Worm (Caenorhabditis elegans) whole organism, L3 larva: ENCODE measurements around the gene C24A3.2.

Experiments
- aly-2 ChIP-seq: fragments of 150-350 bp; optimal IDR thresholded peaks from 2 replicates; lab custom pipeline; 2014; ENCODE audit warnings: missing biosample characterization, missing genetic modification characterization
- ceh-82 ChIP-seq: fragments of 150-350 bp; optimal IDR thresholded peaks from 2 replicates; lab custom pipeline; 2014; ENCODE audit warnings: missing biosample characterization, missing genetic modification characterization
- ceh-9 ChIP-seq: sonication (generic microtip); optimal IDR thresholded peaks from 2 replicates; lab custom pipeline; 2018; ENCODE audit warnings: missing biosample characterization, missing genetic modification characterization
- daf-12 ChIP-seq: fragments of 150-350 bp; optimal IDR thresholded peaks from 2 replicates; lab custom pipeline; 2014; ENCODE audit warnings: missing biosample characterization, missing genetic modification reagents, missing genetic modification characterization
- egl-5 ChIP-seq: fragments of 150-350 bp; optimal IDR thresholded peaks from 2 replicates; lab custom pipeline; 2017; ENCODE audit warnings: missing biosample characterization, missing genetic modification reagents, missing genetic modification characterization, inconsistent platforms
- elt-1 ChIP-seq: fragments of 150-350 bp; optimal IDR thresholded peaks from 2 replicates; lab custom pipeline; 2014; ENCODE audit warnings: missing biosample characterization, missing genetic modification characterization
- elt-2 ChIP-seq: sonication (generic microtip); optimal IDR thresholded peaks from 2 replicates; lab custom pipeline; 2016; ENCODE audit warnings: missing genetic modification reagents, mild to moderate bottlenecking, missing genetic modification characterization, missing compliant biosample characterization
- elt-3 ChIP-seq, 3 experiments: fragments of 150-350 bp in 1 of 3; sonication (generic microtip) in 2 of 3; optimal IDR thresholded peaks; 2 replicates in 2 of 3; 4 replicates in 1 of 3; lab custom pipeline; 2014 to 2017; ENCODE audit warnings: missing biosample characterization in 3 of 3, missing genetic modification characterization in 3 of 3
- eor-1 ChIP-seq, 2 experiments: fragments of 150-350 bp; optimal IDR thresholded peaks; 2 replicates each; lab custom pipeline; 2014 to 2018; ENCODE audit warnings: missing biosample characterization in 2 of 2, missing genetic modification characterization in 2 of 2
- fkh-10 ChIP-seq: sonication (generic microtip); optimal IDR thresholded peaks from 2 replicates; lab custom pipeline; 2017; ENCODE audit warnings: missing biosample characterization, missing genetic modification reagents, missing genetic modification characterization
- fkh-2 ChIP-seq: fragments of 150-350 bp; optimal IDR thresholded peaks from 2 replicates; lab custom pipeline; 2014; ENCODE audit warnings: missing biosample characterization, missing genetic modification reagents, missing genetic modification characterization
- hmg-11 ChIP-seq: sonication (generic microtip); optimal IDR thresholded peaks from 2 replicates; lab custom pipeline; 2016; ENCODE audit warnings: missing genetic modification characterization, missing compliant biosample characterization
- jun-1 ChIP-seq: fragments of 150-350 bp; optimal IDR thresholded peaks from 2 replicates; lab custom pipeline; 2014; ENCODE audit warnings: missing biosample characterization, missing genetic modification reagents, missing genetic modification characterization
- lin-15B ChIP-seq: fragments of 150-350 bp; optimal IDR thresholded peaks from 2 replicates; lab custom pipeline; 2014; ENCODE audit warnings: missing biosample characterization, missing genetic modification characterization
- lin-39 ChIP-seq: fragments of 150-350 bp; optimal IDR thresholded peaks from 2 replicates; lab custom pipeline; 2018; ENCODE audit warnings: missing biosample characterization, missing genetic modification reagents, missing genetic modification characterization
- lsy-12 ChIP-seq: sonication (generic microtip); optimal IDR thresholded peaks from 2 replicates; lab custom pipeline; 2016; ENCODE audit warnings: mild to moderate bottlenecking, missing genetic modification characterization, missing compliant biosample characterization
- mdl-1 ChIP-seq: fragments of 150-350 bp; optimal IDR thresholded peaks from 2 replicates; lab custom pipeline; 2014; ENCODE audit warnings: missing biosample characterization, missing genetic modification characterization
- nhr-12 ChIP-seq: fragments of 150-350 bp; optimal IDR thresholded peaks from 2 replicates; lab custom pipeline; 2014; ENCODE audit warnings: missing biosample characterization, missing genetic modification characterization
- nhr-23 ChIP-seq: fragments of 150-350 bp; optimal IDR thresholded peaks from 2 replicates; lab custom pipeline; 2014; ENCODE audit warnings: missing biosample characterization, missing genetic modification reagents, missing genetic modification characterization
- nhr-237 ChIP-seq: fragments of 150-350 bp; optimal IDR thresholded peaks from 2 replicates; lab custom pipeline; 2014; ENCODE audit warnings: missing biosample characterization, missing genetic modification characterization
- nhr-25 ChIP-seq: sonication (generic microtip); optimal IDR thresholded peaks from 2 replicates; lab custom pipeline; 2017; ENCODE audit warnings: missing biosample characterization, missing genetic modification characterization
- nhr-28 ChIP-seq: fragments of 150-350 bp; optimal IDR thresholded peaks from 2 replicates; lab custom pipeline; 2014; ENCODE audit warnings: missing biosample characterization, missing genetic modification characterization
- nhr-67 ChIP-seq: fragments of 150-350 bp; optimal IDR thresholded peaks from 2 replicates; lab custom pipeline; 2014; ENCODE audit warnings: missing biosample characterization, missing genetic modification characterization
- nhr-76 ChIP-seq: fragments of 150-350 bp; sonication (generic microtip); optimal IDR thresholded peaks from 5 replicates; lab custom pipeline; 2014; ENCODE audit warnings: missing biosample characterization, missing genetic modification characterization
- nhr-77 ChIP-seq: fragments of 150-350 bp; optimal IDR thresholded peaks from 2 replicates; lab custom pipeline; 2014; ENCODE audit warnings: missing biosample characterization, missing genetic modification characterization
- pha-4 ChIP-seq: fragments of 150-350 bp; optimal IDR thresholded peaks from 2 replicates; lab custom pipeline; 2014; ENCODE audit warnings: missing biosample characterization, missing genetic modification reagents, missing genetic modification characterization
- pqm-1 ChIP-seq: fragments of 150-350 bp; optimal IDR thresholded peaks from 2 replicates; lab custom pipeline; 2017; ENCODE audit warnings: missing biosample characterization, missing genetic modification characterization, inconsistent platforms
- sea-2 ChIP-seq: fragments of 150-350 bp; sonication (generic microtip); optimal IDR thresholded peaks from 4 replicates; lab custom pipeline; 2014; ENCODE audit warnings: missing biosample characterization, missing genetic modification reagents, missing genetic modification characterization
- snpc-4 ChIP-seq: fragments of 150-350 bp; optimal IDR thresholded peaks from 2 replicates; lab custom pipeline; 2014; ENCODE audit warnings: missing biosample characterization, missing genetic modification characterization
- tbx-2 ChIP-seq: sonication (generic microtip); optimal IDR thresholded peaks from 2 replicates; lab custom pipeline; 2016; ENCODE audit warnings: mild to moderate bottlenecking, missing genetic modification characterization, missing compliant biosample characterization
- unc-39 ChIP-seq: sonication (generic microtip); optimal IDR thresholded peaks from 4 replicates; lab custom pipeline; 2017; ENCODE audit warnings: missing biosample characterization, missing genetic modification characterization
- unc-62 ChIP-seq: fragments of 150-350 bp; sonication (generic microtip); optimal IDR thresholded peaks from 4 replicates; lab custom pipeline; 2014; ENCODE audit warnings: missing biosample characterization, missing genetic modification reagents, missing genetic modification characterization
- zag-1 ChIP-seq: fragments of 150-350 bp; optimal IDR thresholded peaks from 2 replicates; lab custom pipeline; 2014; ENCODE audit warnings: missing biosample characterization, missing genetic modification characterization
- ztf-11 ChIP-seq: fragments of 150-350 bp; optimal IDR thresholded peaks from 2 replicates; lab custom pipeline; 2014; ENCODE audit warnings: missing biosample characterization, missing genetic modification characterization
- ztf-4 ChIP-seq: fragments of 150-350 bp; optimal IDR thresholded peaks from 2 replicates; lab custom pipeline; 2014; ENCODE audit warnings: missing biosample characterization, missing genetic modification characterization

C24A3.2 gene

ce11 chrX:8996496-8997116 is 694 bp upstream of the C24A3.2 start:
- TF ChIP-seq elt-2 (no peak), hmg-11 (no peak), pha-4 (peak; percentile 27), mdl-1 (tag; lab: Kevin White, UChicago) (no peak), fkh-10 (peak; percentile 89), ceh-9 (tag; lab: Kevin White, UChicago) (no peak), tbx-2 (tag; lab: Kevin White, UChicago) (no peak), ztf-11 (no peak)

DNA sequence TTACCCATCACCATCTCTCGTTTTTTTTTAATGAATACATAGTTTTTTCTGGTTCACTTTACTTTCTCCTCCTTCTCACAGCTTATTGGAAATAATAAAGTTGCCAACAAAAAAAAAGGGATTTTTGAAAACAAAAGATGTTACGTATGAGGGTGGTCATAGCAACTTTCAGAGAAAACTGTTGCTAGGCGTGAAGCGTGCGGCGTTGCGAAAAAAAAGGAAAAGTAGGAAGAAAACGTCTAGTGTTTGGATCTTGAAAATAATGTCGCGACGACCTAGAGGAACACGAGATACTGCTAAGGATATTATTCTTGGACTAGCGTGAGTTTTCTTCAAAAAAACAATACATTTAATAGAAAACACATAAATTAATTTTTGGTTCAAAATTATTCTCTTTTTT is 1.5 kb downstream of the C24A3.2 start, which contains the start of gene C24A3.1:
TSS of gene C24A3.1 (plus strand) at position 263 of the 400 bp plus-strand sequence.
- TF ChIP-seq nhr-76 (tag; lab: Kevin White, UChicago) (no peak), ztf-4 (tag; lab: Kevin White, UChicago) (no peak), mdl-1 (tag; lab: Kevin White, UChicago) (no peak), elt-3 (tag; optimal IDR thresholded peaks at IDR 0.05; lab: Kevin White, UChicago) (no peak), lin-15B (no peak), eor-1 (tag; optimal IDR thresholded peaks at IDR 0.05; lab: Kevin White, UChicago) (no peak), nhr-67 (tag; lab: Kevin White, UChicago) (no peak), fkh-10 (no peak), nhr-77 (no peak), snpc-4 (tag; lab: Kevin White, UChicago) (no peak), egl-5 (tag; lab: Kevin White, UChicago) (no peak), nhr-23 (no peak), lin-39 (tag; lab: Kevin White, UChicago) (no peak), tbx-2 (tag; lab: Kevin White, UChicago) (no peak), sea-2 (no peak), ztf-11 (no peak), unc-39 (no peak), ceh-82 (tag; lab: Kevin White, UChicago) (no peak)

- TF ChIP-seq unc-62 (GFP tag; lab: Kevin White, UChicago) (no peak), elt-3 (tag; optimal IDR thresholded peaks at IDR 0.05; lab: Kevin White, UChicago) (no peak), zag-1 (no peak)
Observed at ce11 chrX:9010418-9010817, 13.1 kb downstream of the C24A3.2 start, which contains the start of gene C24A3.9. TSS of gene C24A3.9 (minus strand) at chrX:9010518.

DNA sequence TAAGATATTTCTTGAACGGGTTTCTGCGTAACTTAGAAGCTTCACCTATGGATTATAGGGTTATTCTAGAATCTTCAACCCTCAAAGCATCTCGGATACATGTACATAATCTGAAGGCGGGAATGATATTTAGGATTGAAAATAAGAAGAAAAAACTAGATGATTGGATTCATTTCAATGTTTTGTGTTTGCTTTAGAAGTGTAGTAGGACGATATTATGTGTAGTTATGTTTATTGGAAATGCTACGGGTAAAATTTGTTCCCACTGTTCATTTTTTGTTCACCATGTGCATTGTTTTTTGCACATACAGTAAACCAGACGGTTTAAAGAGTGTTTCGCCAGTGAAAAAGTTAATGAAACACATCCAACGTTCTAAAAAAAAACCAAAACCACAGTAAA is 14.2 kb downstream of the C24A3.2 start:
- TF ChIP-seq lsy-12 (no peak), ceh-82 (tag; lab: Kevin White, UChicago) (no peak), ztf-11 (no peak), nhr-67 (tag; lab: Kevin White, UChicago) (no peak), snpc-4 (tag; lab: Kevin White, UChicago) (no peak), pqm-1 (no peak), daf-12 (tag; lab: Kevin White, UChicago) (no peak), egl-5 (tag; lab: Kevin White, UChicago) (no peak), zag-1 (no peak), tbx-2 (tag; lab: Kevin White, UChicago) (no peak), sea-2 (no peak), lin-15B (no peak), unc-39 (no peak), nhr-23 (no peak), hmg-11 (no peak)

- TF ChIP-seq ceh-9 (tag; lab: Kevin White, UChicago) (no peak), fkh-10 (peak; percentile 35)
Observed at ce11 chrX:9014451-9014850, 17.2 kb downstream of the C24A3.2 start.

- TF ChIP-seq elt-3 (tag; optimal IDR thresholded peaks at IDR 0.05; lab: Kevin White, UChicago): no peak
- TF ChIP-seq nhr-28 (tag; lab: Kevin White, UChicago): no peak
- TF ChIP-seq lin-39 (tag; lab: Kevin White, UChicago): no peak
- TF ChIP-seq sea-2: no peak
- TF ChIP-seq elt-1 (tag; lab: Kevin White, UChicago): no peak
- no peak for TF ChIP-seq eor-1 (tag; optimal IDR thresholded peaks at IDR 0.05; lab: Kevin White, UChicago)
- TF ChIP-seq ceh-9 (tag; lab: Kevin White, UChicago): no peak
- no peak for TF ChIP-seq pha-4
- no peak for TF ChIP-seq aly-2 (tag; lab: Kevin White, UChicago)
- no peak for TF ChIP-seq nhr-76 (tag; lab: Kevin White, UChicago)
- TF ChIP-seq jun-1: no peak
- no peak for TF ChIP-seq snpc-4 (tag; lab: Kevin White, UChicago)
- no peak for TF ChIP-seq unc-62 (GFP tag; lab: Kevin White, UChicago)
- no peak for TF ChIP-seq lsy-12
- no peak for TF ChIP-seq nhr-12
- TF ChIP-seq ceh-82 (tag; lab: Kevin White, UChicago): no peak
- TF ChIP-seq fkh-2 (tag; lab: Kevin White, UChicago): no peak
- no peak for TF ChIP-seq nhr-237
- TF ChIP-seq nhr-25 (tag; lab: Kevin White, UChicago): no peak
- TF ChIP-seq nhr-23: no peak
Observed at ce11 chrX:9015420-9015819, 18.1 kb downstream of the C24A3.2 start, which contains the start of gene T25B6.4. TSS of gene T25B6.4 (plus strand) at chrX:9015720.
